Worm (Caenorhabditis elegans) whole organism, young adult: Measurements from ENCODE around the gene unc-50.

Experiments used
- C06A6.2 ChIP-seq: fragments of 200-800 bp; sonication (Bioruptor generic); conservative IDR thresholded peaks from 2 replicates; pipeline ENCODE4 v1.3.6; 2022; ENCODE audit warnings: missing genetic modification characterization, missing compliant biosample characterization
- F10E7.11 ChIP-seq: sonication (generic microtip); optimal IDR thresholded peaks from 2 replicates; lab custom pipeline; 2017; ENCODE audit warnings: mild to moderate bottlenecking, missing genetic modification characterization, moderate library complexity, missing compliant biosample characterization
- F33H1.4 ChIP-seq: fragments of 200-800 bp; sonication (Bioruptor generic); IDR thresholded peaks from 2 replicates; pipeline ENCODE4 v1.3.6; 2022; ENCODE audit warnings: missing genetic modification reagents, missing genetic modification characterization, missing compliant biosample characterization
- F55B11.4 ChIP-seq: sonication (generic microtip); optimal IDR thresholded peaks from 2 replicates; lab custom pipeline; 2016; ENCODE audit warnings: missing compliant biosample characterization, missing genetic modification characterization, borderline replicate concordance; ENCODE audit not compliant: insufficient read depth
- T07F8.4 ChIP-seq: sonication (generic microtip); optimal IDR thresholded peaks from 2 replicates; lab custom pipeline; 2016; ENCODE audit warnings: mild to moderate bottlenecking, missing genetic modification characterization, moderate library complexity, missing compliant biosample characterization
- T26A5.8 ChIP-seq: sonication (generic microtip); optimal IDR thresholded peaks from 2 replicates; lab custom pipeline; 2016; ENCODE audit warnings: missing genetic modification characterization, missing compliant biosample characterization
- Y53F4B.3 ChIP-seq: fragments of 200-800 bp; sonication (Bioruptor generic); IDR thresholded peaks from 2 replicates; pipeline ENCODE4 v1.3.6; 2022; ENCODE audit warnings: missing genetic modification reagents, missing genetic modification characterization, missing compliant biosample characterization
- Y56A3A.18 ChIP-seq: fragments of 200-800 bp; sonication (Bioruptor generic); IDR thresholded peaks from 2 replicates; pipeline ENCODE4 v1.3.6; 2022; ENCODE audit warnings: missing genetic modification reagents, missing genetic modification characterization, missing compliant biosample characterization
- Y79H2A.3 ChIP-seq: fragments of 200-800 bp; sonication (Bioruptor generic); conservative IDR thresholded peaks from 2 replicates; pipeline ENCODE4 v1.3.6; 2022; ENCODE audit warnings: missing genetic modification reagents, missing genetic modification characterization, missing compliant biosample characterization
- Y95B8A.8 ChIP-seq: fragments of 200-800 bp; sonication (Bioruptor generic); IDR thresholded peaks from 2 replicates; pipeline ENCODE4 v1.3.6; 2022; ENCODE audit warnings: missing genetic modification reagents, missing genetic modification characterization, missing compliant biosample characterization
- aptf-3 ChIP-seq: fragments of 200-800 bp; sonication (Bioruptor generic); IDR thresholded peaks from 2 replicates; pipeline ENCODE4 v1.3.6; 2022; ENCODE audit warnings: missing genetic modification characterization, missing compliant biosample characterization
- athp-1 ChIP-seq: sonication (generic microtip); optimal IDR thresholded peaks from 2 replicates; lab custom pipeline; 2017; ENCODE audit warnings: mild to moderate bottlenecking, missing genetic modification characterization, missing compliant biosample characterization
- attf-5 ChIP-seq: fragments of 200-800 bp; sonication (Bioruptor generic); optimal IDR thresholded peaks from 2 replicates; lab custom pipeline; 2018; ENCODE audit warnings: mild to moderate bottlenecking, missing genetic modification characterization, missing compliant biosample characterization
- ccch-3 ChIP-seq: fragments of 200-800 bp; sonication (Bioruptor generic); optimal IDR thresholded peaks from 2 replicates; lab custom pipeline; 2018; ENCODE audit warnings: mild to moderate bottlenecking, missing genetic modification characterization, missing compliant biosample characterization
- cebp-1 ChIP-seq, 2 experiments: fragments of 200-800 bp in 1 of 2; sonication (Bioruptor generic) in 1 of 2; sonication (generic microtip) in 1 of 2; IDR thresholded peaks in 1 of 2; optimal IDR thresholded peaks in 1 of 2; 2 replicates each; pipeline versions ENCODE4 v1.3.6 to Lab custom; 2017 to 2022; ENCODE audit warnings: missing compliant biosample characterization in 2 of 2, missing genetic modification characterization in 2 of 2, mild to moderate bottlenecking in 1 of 2, missing genetic modification reagents in 1 of 2, moderate library complexity in 1 of 2
- ceh-58 ChIP-seq: fragments of 200-800 bp; sonication (Bioruptor generic); IDR thresholded peaks from 2 replicates; pipeline ENCODE4 v1.3.6; 2022; ENCODE audit warnings: missing genetic modification characterization, missing compliant biosample characterization
- die-1 ChIP-seq: sonication (generic microtip); optimal IDR thresholded peaks from 2 replicates; lab custom pipeline; 2016; ENCODE audit warnings: missing genotype, mild to moderate bottlenecking, missing genetic modification characterization, missing compliant biosample characterization
- dox-1 ChIP-seq: fragments of 200-800 bp; sonication (Bioruptor generic); IDR thresholded peaks from 2 replicates; pipeline ENCODE4 v1.3.6; 2022; ENCODE audit warnings: missing genetic modification reagents, missing genetic modification characterization, missing compliant biosample characterization
- egrh-3 ChIP-seq: fragments of 200-800 bp; sonication (Bioruptor generic); IDR thresholded peaks from 2 replicates; pipeline ENCODE4 v1.3.6; 2022; ENCODE audit warnings: missing genetic modification reagents, missing genetic modification characterization, missing compliant biosample characterization
- ekl-4 ChIP-seq: fragments of 200-800 bp; sonication (Bioruptor generic); IDR thresholded peaks from 2 replicates; pipeline ENCODE4 v1.3.6; 2022; ENCODE audit warnings: missing genetic modification reagents, missing genetic modification characterization, missing compliant biosample characterization
- fkh-3 ChIP-seq: sonication (generic microtip); optimal IDR thresholded peaks from 2 replicates; lab custom pipeline; 2016; ENCODE audit warnings: mild to moderate bottlenecking, missing genetic modification characterization, missing compliant biosample characterization
- him-1 ChIP-seq: sonication (generic microtip); optimal IDR thresholded peaks from 2 replicates; lab custom pipeline; 2016; ENCODE audit warnings: missing genotype, missing genetic modification reagents, missing genetic modification characterization, missing compliant biosample characterization
- hlh-12 ChIP-seq: sonication (generic microtip); optimal IDR thresholded peaks from 2 replicates; lab custom pipeline; 2016; ENCODE audit warnings: missing genetic modification characterization, missing compliant biosample characterization
- hmg-20 ChIP-seq: fragments of 200-800 bp; sonication (Bioruptor generic); IDR thresholded peaks from 2 replicates; pipeline ENCODE4 v1.3.6; 2022; ENCODE audit warnings: missing genetic modification reagents, missing genetic modification characterization, missing compliant biosample characterization
- let-526 ChIP-seq: fragments of 200-800 bp; sonication (Bioruptor generic); IDR thresholded peaks from 2 replicates; pipeline ENCODE4 v1.3.6; 2022; ENCODE audit warnings: missing genetic modification reagents, missing genetic modification characterization, missing compliant biosample characterization
- lir-1 ChIP-seq: fragments of 200-800 bp; sonication (Bioruptor generic); conservative IDR thresholded peaks from 2 replicates; pipeline ENCODE4 v1.3.6; 2022; ENCODE audit warnings: missing genetic modification reagents, missing genetic modification characterization, missing compliant biosample characterization
- lsl-1 ChIP-seq: fragments of 200-800 bp; sonication (Bioruptor generic); optimal IDR thresholded peaks from 2 replicates; lab custom pipeline; 2018; ENCODE audit warnings: mild to moderate bottlenecking, missing genetic modification characterization, moderate library complexity, missing compliant biosample characterization
- madf-10 ChIP-seq: sonication (generic microtip); optimal IDR thresholded peaks from 2 replicates; lab custom pipeline; 2016; ENCODE audit warnings: mild to moderate bottlenecking, missing genetic modification characterization, missing compliant biosample characterization
- madf-3 ChIP-seq: fragments of 200-800 bp; sonication (Bioruptor generic); IDR thresholded peaks from 2 replicates; pipeline ENCODE4 v1.3.6; 2022; ENCODE audit warnings: missing genetic modification reagents, missing genetic modification characterization, missing compliant biosample characterization
- madf-6 ChIP-seq: fragments of 200-800 bp; sonication (Bioruptor generic); IDR thresholded peaks from 2 replicates; pipeline ENCODE4 v1.3.6; 2022; ENCODE audit warnings: missing genetic modification reagents, missing genetic modification characterization, missing compliant biosample characterization
- nhr-179 ChIP-seq: sonication (generic microtip); optimal IDR thresholded peaks from 2 replicates; lab custom pipeline; 2016; ENCODE audit warnings: mild to moderate bottlenecking, missing genetic modification characterization, missing compliant biosample characterization
- nhr-80 ChIP-seq: sonication (generic microtip); optimal IDR thresholded peaks from 2 replicates; lab custom pipeline; 2016; ENCODE audit warnings: missing genetic modification characterization, missing compliant biosample characterization
- pbrm-1 ChIP-seq: fragments of 200-800 bp; sonication (Bioruptor generic); IDR thresholded peaks from 2 replicates; pipeline ENCODE4 v1.3.6; 2022; ENCODE audit warnings: missing genetic modification reagents, missing genetic modification characterization, missing compliant biosample characterization
- pha-4 ChIP-seq: fragments of 150-350 bp; sonication (generic microtip); optimal IDR thresholded peaks from 2 replicates; lab custom pipeline; 2014; ENCODE audit warnings: missing biosample characterization, missing genetic modification reagents, missing genetic modification characterization
- sdz-38 ChIP-seq: sonication (generic microtip); optimal IDR thresholded peaks from 2 replicates; lab custom pipeline; 2016; ENCODE audit warnings: missing genotype, missing genetic modification characterization, missing compliant biosample characterization
- sea-2 ChIP-seq: fragments of 200-800 bp; sonication (Bioruptor generic); IDR thresholded peaks from 2 replicates; pipeline ENCODE4 v1.3.6; 2022; ENCODE audit warnings: missing genetic modification characterization, missing compliant biosample characterization
- snpc-1.1 ChIP-seq: sonication (generic microtip); optimal IDR thresholded peaks from 2 replicates; lab custom pipeline; 2017; ENCODE audit warnings: missing genetic modification characterization, mild to moderate bottlenecking, missing compliant biosample characterization, antibody characterized with exemption, moderate library complexity, missing genotype, missing genetic modification reagents; ENCODE audit not compliant: insufficient read depth
- snpc-1.3 ChIP-seq: sonication (generic microtip); optimal IDR thresholded peaks from 2 replicates; lab custom pipeline; 2017; ENCODE audit warnings: missing genetic modification characterization, mild to moderate bottlenecking, missing compliant biosample characterization, antibody characterized with exemption, moderate library complexity, missing genotype, missing genetic modification reagents; ENCODE audit not compliant: insufficient read depth
- snpc-3.4 ChIP-seq: sonication (generic microtip); optimal IDR thresholded peaks from 2 replicates; lab custom pipeline; 2017; ENCODE audit warnings: missing genetic modification characterization, mild to moderate bottlenecking, missing compliant biosample characterization, antibody characterized with exemption, moderate library complexity, missing genotype, missing genetic modification reagents
- sptf-2 ChIP-seq: fragments of 200-800 bp; sonication (Bioruptor generic); optimal IDR thresholded peaks from 2 replicates; lab custom pipeline; 2018; ENCODE audit warnings: mild to moderate bottlenecking, missing genetic modification characterization, missing compliant biosample characterization
- tbp1 ChIP-seq: fragments of 200-800 bp; sonication (Bioruptor generic); optimal IDR thresholded peaks from 2 replicates; lab custom pipeline; 2018; ENCODE audit warnings: mild to moderate bottlenecking, missing genetic modification characterization, missing compliant biosample characterization
- tlf-1 ChIP-seq: fragments of 200-800 bp; sonication (Bioruptor generic); optimal IDR thresholded peaks from 2 replicates; lab custom pipeline; 2018; ENCODE audit warnings: mild to moderate bottlenecking, missing genetic modification characterization, missing compliant biosample characterization
- unc-130 ChIP-seq: sonication (generic microtip); optimal IDR thresholded peaks from 2 replicates; lab custom pipeline; 2016; ENCODE audit warnings: missing genetic modification reagents, missing genetic modification characterization, missing compliant biosample characterization
- zfh-2 ChIP-seq: fragments of 200-800 bp; sonication (Bioruptor generic); conservative IDR thresholded peaks from 2 replicates; pipeline ENCODE4 v1.3.6; 2022; ENCODE audit warnings: missing genetic modification reagents, missing genetic modification characterization, missing compliant biosample characterization
- zim-3 ChIP-seq: sonication (generic microtip); optimal IDR thresholded peaks from 2 replicates; lab custom pipeline; 2017; ENCODE audit warnings: mild to moderate bottlenecking, missing genetic modification characterization, moderate library complexity, missing compliant biosample characterization
- ztf-22 ChIP-seq: fragments of 200-800 bp; sonication (Bioruptor generic); optimal IDR thresholded peaks from 2 replicates; lab custom pipeline; 2018; ENCODE audit warnings: mild to moderate bottlenecking, missing genetic modification characterization, moderate library complexity, missing compliant biosample characterization
- ztf-26 ChIP-seq: sonication (generic microtip); optimal IDR thresholded peaks from 2 replicates; lab custom pipeline; 2017; ENCODE audit warnings: missing genetic modification characterization, missing compliant biosample characterization

The unc-50 gene

ce11 chrIII:10328565-10329541 lies 10.9 kb upstream of the unc-50 start:
- TF ChIP-seq F33H1.4 (GFP tag; lab: Robert Waterston, UW) (no peak), dox-1 (GFP tag; lab: Robert Waterston, UW) (no peak), ztf-22 (no peak), T26A5.8 (tag; lab: Kevin White, UChicago) (no peak), pha-4 (tag; lab: Kevin White, UChicago) (no peak), athp-1 (no peak), ccch-3 (no peak), lir-1 (no peak), ekl-4 (GFP tag; lab: Robert Waterston, UW) (no peak), hmg-20 (GFP tag; lab: Robert Waterston, UW) (no peak), madf-6 (GFP tag; lab: Robert Waterston, UW) (peak; percentile 43), die-1 (tag; lab: Kevin White, UChicago) (no peak), nhr-179 (no peak), F55B11.4 (tag; lab: Kevin White, UChicago) (no peak), Y56A3A.18 (GFP tag; lab: Robert Waterston, UW) (no peak), pbrm-1 (GFP tag; lab: Robert Waterston, UW) (no peak), C06A6.2 (GFP tag; lab: Robert Waterston, UW) (no peak), tbp1 (GFP tag; lab: Kevin White, UChicago) (no peak), ceh-58 (no peak), madf-3 (GFP tag; lab: Robert Waterston, UW) (no peak), sdz-38 (tag; lab: Kevin White, UChicago) (no peak), Y95B8A.8 (GFP tag; lab: Robert Waterston, UW) (no peak), ztf-26 (no peak), sptf-2 (GFP tag; lab: Kevin White, UChicago) (no peak), Y53F4B.3 (GFP tag; lab: Robert Waterston, UW) (no peak), Y79H2A.3 (GFP tag; lab: Robert Waterston, UW) (no peak), unc-130 (no peak), him-1 (tag; lab: Kevin White, UChicago) (no peak), nhr-80 (tag; lab: Kevin White, UChicago) (peak; percentile 8), attf-5 (GFP tag; lab: Kevin White, UChicago) (no peak), F10E7.11 (tag; lab: Kevin White, UChicago) (no peak), snpc-1.3 (tag; lab: Kevin White, UChicago) (no peak), snpc-1.1 (tag; lab: Kevin White, UChicago) (no peak), cebp-1 (GFP tag; IDR thresholded peaks at IDR 0.05; lab: Robert Waterston, UW) (0 out of 2 replicates have a peak, but pooled peaks have one; percentile 11), cebp-1 (tag; optimal IDR thresholded peaks at IDR 0.05; lab: Kevin White, UChicago) (peak; percentile 77), hlh-12 (tag; lab: Kevin White, UChicago) (no peak), snpc-3.4 (tag; lab: Kevin White, UChicago) (no peak), aptf-3 (GFP tag; lab: Robert Waterston, UW) (no peak), fkh-3 (no peak), egrh-3 (peak; percentile 45; the same call in 1 of the 2 replicates), madf-10 (tag; lab: Kevin White, UChicago) (no peak), zim-3 (no peak), zfh-2 (GFP tag; lab: Robert Waterston, UW) (peak; percentile 84), T07F8.4 (tag; lab: Kevin White, UChicago) (no peak), lsl-1 (GFP tag; lab: Kevin White, UChicago) (no peak), sea-2 (GFP tag; lab: Robert Waterston, UW) (no peak), let-526 (GFP tag; lab: Robert Waterston, UW) (no peak), tlf-1 (GFP tag; lab: Kevin White, UChicago) (no peak)
